Worm (Caenorhabditis elegans) whole organism, L4 larva: ENCODE data around the gene pes-23.

Experiments used
- F10B5.3 ChIP-seq: sonication (generic microtip); optimal IDR thresholded peaks from 2 replicates; lab custom pipeline; 2016; ENCODE audit warnings: mild to moderate bottlenecking, missing genetic modification characterization, missing compliant biosample characterization
- F37D6.2 ChIP-seq: sonication (generic microtip); optimal IDR thresholded peaks from 2 replicates; lab custom pipeline; 2016; ENCODE audit warnings: mild to moderate bottlenecking, missing genetic modification characterization, missing compliant biosample characterization
- R02D3.7 ChIP-seq: fragments of 150-350 bp; sonication (generic microtip); optimal IDR thresholded peaks from 3 replicates; lab custom pipeline; 2014; ENCODE audit warnings: missing biosample characterization, missing genetic modification characterization
- Y5F2A.4 ChIP-seq: fragments of 200-800 bp; sonication (Bioruptor generic); optimal IDR thresholded peaks from 2 replicates; lab custom pipeline; 2018; ENCODE audit warnings: mild to moderate bottlenecking, missing genetic modification characterization, missing compliant biosample characterization
- ZK337.2 ChIP-seq: fragments of 200-800 bp; sonication (Bioruptor generic); IDR thresholded peaks from 2 replicates; pipeline ENCODE4 v1.3.6; 2022; ENCODE audit warnings: missing genetic modification reagents, missing genetic modification characterization, missing compliant biosample characterization
- aly-2 ChIP-seq: sonication (generic microtip); optimal IDR thresholded peaks from 2 replicates; lab custom pipeline; 2018; ENCODE audit warnings: missing biosample characterization, missing genetic modification characterization
- ceh-20 ChIP-seq: fragments of 200-800 bp; sonication (Bioruptor generic); IDR thresholded peaks from 2 replicates; pipeline ENCODE4 v1.3.6; 2022; ENCODE audit warnings: missing genetic modification reagents, missing genetic modification characterization, missing compliant biosample characterization
- ceh-28 ChIP-seq: fragments of 150-350 bp; optimal IDR thresholded peaks from 2 replicates; lab custom pipeline; 2014; ENCODE audit warnings: missing biosample characterization, missing genetic modification reagents, missing genetic modification characterization
- ceh-32 ChIP-seq: sonication (generic microtip); optimal IDR thresholded peaks from 2 replicates; lab custom pipeline; 2016; ENCODE audit warnings: mild to moderate bottlenecking, missing genetic modification characterization, missing compliant biosample characterization; ENCODE audit not compliant: poor library complexity
- ceh-44 ChIP-seq: fragments of 200-800 bp; sonication (Bioruptor generic); IDR thresholded peaks from 2 replicates; pipeline ENCODE4 v1.3.6; 2022; ENCODE audit warnings: missing genetic modification reagents, missing genetic modification characterization, missing compliant biosample characterization
- ceh-62 ChIP-seq: sonication (generic microtip); optimal IDR thresholded peaks from 2 replicates; lab custom pipeline; 2017; ENCODE audit warnings: missing biosample characterization, missing genetic modification characterization
- ceh-82 ChIP-seq: sonication (generic microtip); optimal IDR thresholded peaks from 2 replicates; lab custom pipeline; 2017; ENCODE audit warnings: missing biosample characterization, missing genetic modification characterization
- ces-1 ChIP-seq: fragments of 150-350 bp; sonication (generic microtip); optimal IDR thresholded peaks from 4 replicates; lab custom pipeline; 2014; ENCODE audit warnings: missing biosample characterization, missing genetic modification reagents, missing genetic modification characterization
- ctbp-1 ChIP-seq: fragments of 200-800 bp; sonication (Bioruptor generic); IDR thresholded peaks from 2 replicates; pipeline ENCODE4 v1.3.6; 2022; ENCODE audit warnings: missing genetic modification reagents, missing genetic modification characterization, missing compliant biosample characterization
- dmd-6 ChIP-seq: fragments of 200-800 bp; sonication (Bioruptor generic); IDR thresholded peaks from 2 replicates; pipeline ENCODE4 v1.3.6; 2022; ENCODE audit warnings: missing genetic modification reagents, missing genetic modification characterization, missing compliant biosample characterization
- dpl-1 ChIP-seq: fragments of 150-350 bp; optimal IDR thresholded peaks from 2 replicates; lab custom pipeline; 2014; ENCODE audit warnings: missing biosample characterization, missing genetic modification reagents, missing genetic modification characterization
- dve-1 ChIP-seq: sonication (generic microtip); optimal IDR thresholded peaks from 2 replicates; lab custom pipeline; 2017; ENCODE audit warnings: antibody characterized with exemption, mild to moderate bottlenecking, missing genetic modification characterization, missing compliant biosample characterization; ENCODE audit not compliant: insufficient read depth
- egl-27 ChIP-seq: sonication (generic microtip); optimal IDR thresholded peaks from 3 replicates; lab custom pipeline; 2017; ENCODE audit warnings: missing biosample characterization, missing genetic modification reagents, missing genetic modification characterization
- fkh-10 ChIP-seq: fragments of 150-350 bp; optimal IDR thresholded peaks from 2 replicates; lab custom pipeline; 2014; ENCODE audit warnings: missing biosample characterization, missing genetic modification reagents, missing genetic modification characterization
- fos-1 ChIP-seq: fragments of 150-350 bp; optimal IDR thresholded peaks from 2 replicates; lab custom pipeline; 2014; ENCODE audit warnings: missing biosample characterization, missing genetic modification characterization
- gei-8 ChIP-seq: fragments of 200-800 bp; sonication (Bioruptor generic); optimal IDR thresholded peaks from 2 replicates; lab custom pipeline; 2018; ENCODE audit warnings: mild to moderate bottlenecking, missing genetic modification characterization, missing compliant biosample characterization
- hlh-30 ChIP-seq: sonication (generic microtip); optimal IDR thresholded peaks from 2 replicates; lab custom pipeline; 2017; ENCODE audit warnings: antibody characterized with exemption, mild to moderate bottlenecking, missing genetic modification characterization, missing compliant biosample characterization; ENCODE audit not compliant: insufficient read depth
- hmg-1.1 ChIP-seq: fragments of 200-800 bp; sonication (Bioruptor generic); IDR thresholded peaks from 2 replicates; pipeline ENCODE4 v1.3.6; 2022; ENCODE audit warnings: missing genetic modification reagents, missing genetic modification characterization, missing compliant biosample characterization
- lin-1 ChIP-seq: fragments of 200-800 bp; sonication (Bioruptor generic); IDR thresholded peaks from 2 replicates; pipeline ENCODE4 v1.3.6; 2022; ENCODE audit warnings: missing genetic modification reagents, missing genetic modification characterization, missing compliant biosample characterization
- lin-15B ChIP-seq: fragments of 150-350 bp; sonication (generic microtip); optimal IDR thresholded peaks from 3 replicates; lab custom pipeline; 2014; ENCODE audit warnings: missing biosample characterization, missing genetic modification characterization
- lin-29 ChIP-seq: fragments of 200-800 bp; sonication (Bioruptor generic); IDR thresholded peaks from 2 replicates; pipeline ENCODE4 v1.3.6; 2022; ENCODE audit warnings: missing genetic modification reagents, missing genetic modification characterization, missing compliant biosample characterization
- lin-38 ChIP-seq: fragments of 200-800 bp; sonication (Bioruptor generic); IDR thresholded peaks from 2 replicates; pipeline ENCODE4 v1.3.6; 2022; ENCODE audit warnings: missing genetic modification reagents, missing genetic modification characterization, missing compliant biosample characterization
- lir-3 ChIP-seq: sonication (generic microtip); optimal IDR thresholded peaks from 2 replicates; lab custom pipeline; 2016; ENCODE audit warnings: mild to moderate bottlenecking, missing genetic modification characterization, missing compliant biosample characterization
- lsy-2 ChIP-seq, 2 experiments: fragments of 150-350 bp in 1 of 2; sonication (generic microtip) in 1 of 2; optimal IDR thresholded peaks; 2 replicates each; lab custom pipeline; 2014 to 2017; ENCODE audit warnings: missing biosample characterization in 2 of 2, missing genetic modification characterization in 2 of 2
- mxl-2 ChIP-seq: fragments of 200-800 bp; sonication (Bioruptor generic); conservative IDR thresholded peaks from 2 replicates; pipeline ENCODE4 v1.3.6; 2022; ENCODE audit warnings: missing genetic modification reagents, missing genetic modification characterization, missing compliant biosample characterization
- nhr-102 ChIP-seq: sonication (generic microtip); optimal IDR thresholded peaks from 2 replicates; lab custom pipeline; 2016; ENCODE audit warnings: mild to moderate bottlenecking, missing genetic modification characterization, moderate library complexity, missing compliant biosample characterization
- nhr-11 ChIP-seq: fragments of 150-350 bp; optimal IDR thresholded peaks from 2 replicates; lab custom pipeline; 2014; ENCODE audit warnings: missing biosample characterization, missing genetic modification characterization
- nhr-111 ChIP-seq: fragments of 200-800 bp; sonication (Bioruptor generic); optimal IDR thresholded peaks from 2 replicates; lab custom pipeline; 2018; ENCODE audit warnings: mild to moderate bottlenecking, missing genetic modification characterization, missing compliant biosample characterization
- nhr-25 ChIP-seq: sonication (generic microtip); optimal IDR thresholded peaks from 2 replicates; lab custom pipeline; 2017; ENCODE audit warnings: missing genetic modification characterization, mild to moderate bottlenecking, missing compliant biosample characterization, antibody characterized with exemption, moderate library complexity, borderline replicate concordance; ENCODE audit not compliant: insufficient read depth
- nhr-41 ChIP-seq: fragments of 200-800 bp; sonication (Bioruptor generic); IDR thresholded peaks from 2 replicates; pipeline ENCODE4 v1.3.6; 2022; ENCODE audit warnings: missing genetic modification reagents, missing genetic modification characterization, missing compliant biosample characterization
- nhr-42 ChIP-seq: fragments of 200-800 bp; sonication (Bioruptor generic); IDR thresholded peaks from 2 replicates; pipeline ENCODE4 v1.3.6; 2022; ENCODE audit warnings: missing genetic modification characterization, missing compliant biosample characterization
- nhr-48 ChIP-seq: sonication (generic microtip); optimal IDR thresholded peaks from 2 replicates; lab custom pipeline; 2016; ENCODE audit warnings: mild to moderate bottlenecking, missing genetic modification characterization, missing compliant biosample characterization
- nhr-6 ChIP-seq: fragments of 150-350 bp; optimal IDR thresholded peaks from 2 replicates; lab custom pipeline; 2014; ENCODE audit warnings: missing biosample characterization, missing genetic modification characterization
- sdz-12 ChIP-seq: fragments of 200-800 bp; sonication (Bioruptor generic); optimal IDR thresholded peaks from 2 replicates; lab custom pipeline; 2018; ENCODE audit warnings: mild to moderate bottlenecking, missing genetic modification characterization, missing compliant biosample characterization
- spr-1 ChIP-seq: sonication (generic microtip); optimal IDR thresholded peaks from 2 replicates; lab custom pipeline; 2016; ENCODE audit warnings: mild to moderate bottlenecking, missing genetic modification characterization, missing compliant biosample characterization
- spr-3 ChIP-seq: fragments of 200-800 bp; sonication (Bioruptor generic); optimal IDR thresholded peaks from 2 replicates; lab custom pipeline; 2018; ENCODE audit warnings: mild to moderate bottlenecking, missing genetic modification characterization, missing compliant biosample characterization
- unc-62 ChIP-seq, 3 experiments: fragments of 150-350 bp in 1 of 3; sonication (generic microtip); optimal IDR thresholded peaks in 2 of 3; peaks in 1 of 3; 1 replicate in 1 of 3; 2 replicates in 2 of 3; lab custom pipeline; 2014 to 2017; ENCODE audit warnings: missing biosample characterization in 3 of 3, missing genetic modification characterization in 3 of 3, missing genetic modification reagents in 3 of 3, missing genotype in 1 of 3
- zfp-3 ChIP-seq: fragments of 200-800 bp; sonication (Bioruptor generic); conservative IDR thresholded peaks from 2 replicates; pipeline ENCODE4 v1.3.6; 2022; ENCODE audit warnings: missing genetic modification reagents, missing genetic modification characterization, missing compliant biosample characterization
- zip-11 ChIP-seq: fragments of 200-800 bp; sonication (Bioruptor generic); IDR thresholded peaks from 2 replicates; pipeline ENCODE4 v1.3.6; 2022; ENCODE audit warnings: missing genetic modification characterization, missing compliant biosample characterization
- ztf-11 ChIP-seq: fragments of 150-350 bp; optimal IDR thresholded peaks from 2 replicates; lab custom pipeline; 2014; ENCODE audit warnings: missing biosample characterization, missing genetic modification characterization

The pes-23 gene

ce11 chrX:6901078-6901477 is at the start of gene pes-23:
Gene pes-23, plus strand, starts transcription at chrX:6901378.
- TF ChIP-seq ceh-82 (tag; lab: Kevin White, UChicago) (no peak), ceh-62 (tag; lab: Kevin White, UChicago) (no peak), F10B5.3 (tag; lab: Kevin White, UChicago) (no peak), spr-3 (GFP tag; lab: Kevin White, UChicago) (no peak), lin-38 (GFP tag; lab: Robert Waterston, UW) (no peak), lin-15B (tag; lab: Kevin White, UChicago) (no peak), F37D6.2 (tag; lab: Kevin White, UChicago) (no peak), nhr-6 (tag; lab: Kevin White, UChicago) (no peak), ceh-44 (GFP tag; lab: Robert Waterston, UW) (no peak), aly-2 (tag; lab: Kevin White, UChicago) (no peak), nhr-102 (tag; lab: Kevin White, UChicago) (no peak), nhr-42 (GFP tag; lab: Robert Waterston, UW) (no peak), nhr-25 (tag; lab: Kevin White, UChicago) (no peak), nhr-41 (no peak), dpl-1 (GFP tag; lab: Kevin White, UChicago) (no peak), lin-1 (GFP tag; lab: Robert Waterston, UW) (no peak), zfp-3 (GFP tag; lab: Robert Waterston, UW) (no peak), gei-8 (GFP tag; lab: Kevin White, UChicago) (no peak), unc-62 (GFP tag; optimal IDR thresholded peaks at IDR 0.05 in 1 of 2; lab: Kevin White, UChicago) (no peak), unc-62 (tag; optimal IDR thresholded peaks at IDR 0.05; lab: Kevin White, UChicago) (no peak)

- no peak for TF ChIP-seq R02D3.7 (tag; lab: Kevin White, UChicago)
- TF ChIP-seq nhr-11 (tag; lab: Kevin White, UChicago), result no peak
- no peak for TF ChIP-seq lsy-2 (tag; optimal IDR thresholded peaks at IDR 0.05; lab: Kevin White, UChicago)
- TF ChIP-seq ceh-28 (tag; lab: Kevin White, UChicago), result no peak
- TF ChIP-seq hlh-30 (tag; lab: Kevin White, UChicago), result no peak
- TF ChIP-seq unc-62 (GFP tag; optimal IDR thresholded peaks at IDR 0.05 in 1 of 2; lab: Kevin White, UChicago), result peak in 1 of 2 experiments; percentile 87
- no peak for TF ChIP-seq unc-62 (tag; optimal IDR thresholded peaks at IDR 0.05; lab: Kevin White, UChicago)
Observed at ce11 chrX:6853318-6853717, 47.9 kb upstream of the pes-23 start, which contains the start of gene rig-3. Gene rig-3, plus strand, starts transcription at chrX:6853618.

ce11 chrX:6856793-6857192 is 44.4 kb upstream of the pes-23 start:
- TF ChIP-seq lin-29 (GFP tag; lab: Robert Waterston, UW) (no peak), dve-1 (no peak), sdz-12 (GFP tag; lab: Kevin White, UChicago) (no peak), spr-3 (GFP tag; lab: Kevin White, UChicago) (no peak), spr-1 (tag; lab: Kevin White, UChicago) (no peak), zip-11 (no peak), lir-3 (tag; lab: Kevin White, UChicago) (no peak), ZK337.2 (GFP tag; lab: Robert Waterston, UW) (no peak), aly-2 (tag; lab: Kevin White, UChicago) (no peak), nhr-48 (tag; lab: Kevin White, UChicago) (no peak), ceh-32 (tag; lab: Kevin White, UChicago) (no peak), nhr-25 (tag; lab: Kevin White, UChicago) (no peak), egl-27 (tag; lab: Kevin White, UChicago) (no peak), nhr-6 (tag; lab: Kevin White, UChicago) (no peak), nhr-102 (tag; lab: Kevin White, UChicago) (no peak), fkh-10 (GFP tag; lab: Kevin White, UChicago) (peak; percentile 16), fos-1 (tag; lab: Kevin White, UChicago) (no peak), Y5F2A.4 (GFP tag; lab: Kevin White, UChicago) (no peak), ctbp-1 (GFP tag; lab: Robert Waterston, UW) (peak; percentile 31; the same call in 1 of the 2 replicates), hmg-1.1 (0 out of 2 replicates have a peak, but pooled peaks have one; percentile 18), ceh-28 (tag; lab: Kevin White, UChicago) (no peak), dmd-6 (no peak), ceh-20 (no peak), zfp-3 (GFP tag; lab: Robert Waterston, UW) (no peak), unc-62 (GFP tag; optimal IDR thresholded peaks at IDR 0.05 in 1 of 2; lab: Kevin White, UChicago) (peak in 1 of 2 experiments; percentile 32), unc-62 (tag; optimal IDR thresholded peaks at IDR 0.05; lab: Kevin White, UChicago) (no peak), ztf-11 (tag; lab: Kevin White, UChicago) (no peak), nhr-111 (no peak), ces-1 (GFP tag; lab: Kevin White, UChicago) (peak; percentile 91), mxl-2 (GFP tag; lab: Robert Waterston, UW) (no peak)
